Fruit fly (Drosophila melanogaster) whole organism, embryonic: ENCODE measurements around the gene CG31807.
A peak's percentile ranks its signal among the peaks of the same experiment; 100 is the strongest.

Experiments used
- Atf6 ChIP-seq: fragments of 200-800 bp; sonication (Bioruptor generic); IDR thresholded peaks from 2 replicates; pipeline ENCODE4 v1.3.6; 2022; ENCODE audit warnings: missing biosample characterization, missing genetic modification characterization
- Bteb2 ChIP-seq: fragments of 200-800 bp; sonication (Bioruptor generic); optimal IDR thresholded peaks from 2 replicates; lab custom pipeline; 2016; ENCODE audit warnings: missing biosample characterization, missing genetic modification characterization
- CG11504 ChIP-seq: fragments of 200-800 bp; sonication (Bioruptor generic); optimal IDR thresholded peaks from 3 replicates; lab custom pipeline; 2019; ENCODE audit warnings: missing biosample characterization, mild to moderate bottlenecking, missing genetic modification characterization, moderate library complexity
- CG12071 ChIP-seq: fragments of 200-800 bp; sonication (Bioruptor generic); optimal IDR thresholded peaks from 3 replicates; lab custom pipeline; 2018; ENCODE audit warnings: missing biosample characterization, mild to moderate bottlenecking, missing genetic modification characterization
- CG15269 ChIP-seq: fragments of 200-800 bp; sonication (Bioruptor generic); optimal IDR thresholded peaks from 2 replicates; lab custom pipeline; 2018; ENCODE audit warnings: missing biosample characterization, mild to moderate bottlenecking, missing genetic modification characterization, moderate library complexity
- CG15601 ChIP-seq: fragments of 200-800 bp; sonication (Bioruptor generic); optimal IDR thresholded peaks from 3 replicates; lab custom pipeline; 2019; ENCODE audit warnings: missing biosample characterization, mild to moderate bottlenecking, missing genetic modification characterization, moderate library complexity
- CG1603 ChIP-seq: fragments of 200-800 bp; sonication (Bioruptor generic); optimal IDR thresholded peaks from 2 replicates; lab custom pipeline; 2019; ENCODE audit warnings: missing biosample characterization, mild to moderate bottlenecking, missing genetic modification characterization, moderate library complexity
- CG17361 ChIP-seq: fragments of 200-800 bp; sonication (Bioruptor generic); IDR thresholded peaks from 3 replicates; pipeline ENCODE4 v1.3.6; 2022; ENCODE audit warnings: missing biosample characterization, missing genetic modification characterization
- CG17568 ChIP-seq: fragments of 200-800 bp; sonication (Bioruptor generic); optimal IDR thresholded peaks from 2 replicates; lab custom pipeline; 2018; ENCODE audit warnings: missing biosample characterization, mild to moderate bottlenecking, missing genetic modification characterization, moderate library complexity
- CG2129 ChIP-seq: fragments of 200-800 bp; sonication (Bioruptor generic); IDR thresholded peaks from 2 replicates; pipeline ENCODE4 v1.3.6; 2022; ENCODE audit warnings: missing biosample characterization, missing genetic modification characterization; ENCODE audit not compliant: partially characterized antibody
- CG31365 ChIP-seq: fragments of 200-800 bp; sonication (Bioruptor generic); optimal IDR thresholded peaks from 2 replicates; lab custom pipeline; 2018; ENCODE audit warnings: missing biosample characterization, mild to moderate bottlenecking, missing genetic modification characterization
- CG31441 ChIP-seq: fragments of 200-800 bp; sonication (Bioruptor generic); IDR thresholded peaks from 2 replicates; pipeline ENCODE4 v1.3.6; 2022; ENCODE audit warnings: missing biosample characterization, missing genetic modification characterization
- CG3281 ChIP-seq: fragments of 200-800 bp; sonication (Bioruptor generic); optimal IDR thresholded peaks from 3 replicates; lab custom pipeline; 2017; ENCODE audit warnings: missing biosample characterization, mild to moderate bottlenecking, missing genetic modification characterization
- CG6813 ChIP-seq: fragments of 200-800 bp; sonication (Bioruptor generic); optimal IDR thresholded peaks from 2 replicates; lab custom pipeline; 2017; ENCODE audit warnings: missing biosample characterization, missing genetic modification characterization, mild to moderate bottlenecking, moderate library complexity, missing genetic modification reagents
- CG7372 ChIP-seq: fragments of 200-800 bp; sonication (Bioruptor generic); IDR thresholded peaks from 2 replicates; pipeline ENCODE4 v1.3.6; 2022; ENCODE audit warnings: missing biosample characterization, missing genetic modification characterization
- CG7987 ChIP-seq: fragments of 200-800 bp; sonication (Bioruptor generic); optimal IDR thresholded peaks from 2 replicates; lab custom pipeline; 2018; ENCODE audit warnings: missing biosample characterization, mild to moderate bottlenecking, missing genetic modification characterization, moderate library complexity
- CG8478 ChIP-seq: fragments of >200 bp; optimal IDR thresholded peaks from 2 replicates; lab custom pipeline; 2018
- CG8944 ChIP-seq: fragments of 200-800 bp; sonication (Bioruptor generic); optimal IDR thresholded peaks from 3 replicates; lab custom pipeline; 2016; ENCODE audit warnings: missing biosample characterization, missing genetic modification characterization
- CHES-1-like ChIP-seq: fragments of 200-800 bp; sonication (Bioruptor generic); optimal IDR thresholded peaks from 2 replicates; lab custom pipeline; 2016; ENCODE audit warnings: missing biosample characterization, missing genetic modification characterization
- CTCF ChIP-seq: fragments of 200-800 bp; sonication (Bioruptor generic); optimal IDR thresholded peaks from 2 replicates; lab custom pipeline; 2017; ENCODE audit warnings: missing biosample characterization, mild to moderate bottlenecking, missing genetic modification characterization, moderate library complexity
- Dll ChIP-seq: fragments of 200-800 bp; sonication (Bioruptor generic); IDR thresholded peaks from 4 replicates; pipeline ENCODE4 v1.3.6; 2022; ENCODE audit warnings: missing biosample characterization, missing genetic modification characterization; ENCODE audit not compliant: partially characterized antibody
- HLH4C ChIP-seq: fragments of 200-800 bp; sonication (Bioruptor generic); IDR thresholded peaks from 3 replicates; pipeline ENCODE4 v1.3.6; 2022; ENCODE audit warnings: missing biosample characterization, missing genetic modification characterization; ENCODE audit not compliant: partially characterized antibody
- Hey ChIP-seq: fragments of 200-800 bp; sonication (Bioruptor generic); optimal IDR thresholded peaks from 3 replicates; lab custom pipeline; 2018; ENCODE audit warnings: missing biosample characterization, mild to moderate bottlenecking, missing genetic modification characterization
- Hr3 ChIP-seq: fragments of 200-800 bp; sonication (Bioruptor generic); optimal IDR thresholded peaks from 3 replicates; lab custom pipeline; 2016; ENCODE audit warnings: missing biosample characterization, missing genetic modification characterization
- Pdp1 ChIP-seq, 2 experiments: fragments of 200-800 bp; sonication (Bioruptor generic); optimal IDR thresholded peaks; 3 replicates each; lab custom pipeline; 2016; ENCODE audit warnings: missing biosample characterization in 2 of 2, missing genetic modification characterization in 2 of 2, mild to moderate bottlenecking in 1 of 2, moderate library complexity in 1 of 2
- Rfx ChIP-seq: fragments of 200-800 bp; sonication (Bioruptor generic); IDR thresholded peaks from 2 replicates; pipeline ENCODE4 v1.3.6; 2022; ENCODE audit warnings: missing biosample characterization, missing genetic modification characterization
- Sry-δ ChIP-seq: fragments of 200-800 bp; sonication (Bioruptor generic); optimal IDR thresholded peaks from 2 replicates; lab custom pipeline; 2016; ENCODE audit warnings: missing biosample characterization, missing genetic modification characterization
- Tbp ChIP-seq: fragments of >200 bp; optimal IDR thresholded peaks from 2 replicates; lab custom pipeline; 2018; ENCODE audit warnings: missing biosample characterization, missing genetic modification characterization
- Usf ChIP-seq: fragments of 200-800 bp; sonication (Bioruptor generic); optimal IDR thresholded peaks from 2 replicates; lab custom pipeline; 2017; ENCODE audit warnings: missing genotype, missing biosample characterization, missing genetic modification characterization
- al ChIP-seq: fragments of 200-800 bp; sonication (Bioruptor generic); IDR thresholded peaks from 2 replicates; pipeline ENCODE4 v1.3.6; 2022; ENCODE audit warnings: missing biosample characterization, missing genetic modification characterization
- bab2 ChIP-seq: fragments of 200-800 bp; sonication (Bioruptor generic); optimal IDR thresholded peaks from 2 replicates; lab custom pipeline; 2016; ENCODE audit warnings: missing biosample characterization, missing genetic modification characterization
- corto ChIP-seq: fragments of 200-800 bp; sonication (Bioruptor generic); optimal IDR thresholded peaks from 2 replicates; lab custom pipeline; 2016; ENCODE audit warnings: missing biosample characterization, mild to moderate bottlenecking, missing genetic modification characterization, moderate library complexity
- crol ChIP-seq: fragments of 200-800 bp; sonication (Bioruptor generic); IDR thresholded peaks from 2 replicates; pipeline ENCODE4 v1.3.6; 2022; ENCODE audit warnings: missing biosample characterization, missing genetic modification characterization
- dati ChIP-seq: fragments of 200-800 bp; sonication (Bioruptor generic); IDR thresholded peaks from 2 replicates; pipeline ENCODE4 v1.3.6; 2022; ENCODE audit warnings: missing biosample characterization, missing genetic modification characterization
- emc ChIP-seq: fragments of 200-800 bp; sonication (Bioruptor generic); optimal IDR thresholded peaks from 2 replicates; lab custom pipeline; 2016; ENCODE audit warnings: missing biosample characterization, missing genetic modification characterization
- gsb-n ChIP-seq: fragments of 200-800 bp; sonication (Bioruptor generic); optimal IDR thresholded peaks from 3 replicates; lab custom pipeline; 2018; ENCODE audit warnings: missing biosample characterization, mild to moderate bottlenecking, missing genetic modification characterization
- gt ChIP-seq: fragments of 200-800 bp; sonication (Bioruptor generic); IDR thresholded peaks from 2 replicates; pipeline ENCODE4 v1.3.6; 2022; ENCODE audit warnings: missing biosample characterization, missing genetic modification characterization
- h ChIP-seq: fragments of >200 bp; optimal IDR thresholded peaks from 2 replicates; lab custom pipeline; 2017
- ham ChIP-seq: fragments of 200-800 bp; sonication (Bioruptor generic); IDR thresholded peaks from 2 replicates; pipeline ENCODE4 v1.3.6; 2022; ENCODE audit warnings: missing biosample characterization, missing genetic modification characterization
- lmd ChIP-seq: fragments of 200-800 bp; sonication (Bioruptor generic); IDR thresholded peaks from 2 replicates; pipeline ENCODE4 v1.3.6; 2022; ENCODE audit warnings: missing biosample characterization, missing genetic modification characterization
- nmo ChIP-seq: fragments of 200-800 bp; sonication (Bioruptor generic); optimal IDR thresholded peaks from 2 replicates; lab custom pipeline; 2018; ENCODE audit warnings: missing biosample characterization, mild to moderate bottlenecking, missing genetic modification characterization, moderate library complexity
- peb ChIP-seq: fragments of 200-800 bp; sonication (Bioruptor generic); IDR thresholded peaks from 2 replicates; pipeline ENCODE4 v1.3.6; 2022; ENCODE audit warnings: missing biosample characterization, missing genetic modification characterization
- shn ChIP-seq: fragments of 200-800 bp; sonication (Bioruptor generic); optimal IDR thresholded peaks from 3 replicates; lab custom pipeline; 2016; ENCODE audit warnings: missing biosample characterization, missing genetic modification characterization
- slou ChIP-seq: fragments of 200-800 bp; sonication (Bioruptor generic); optimal IDR thresholded peaks from 3 replicates; lab custom pipeline; 2016; ENCODE audit warnings: missing biosample characterization, missing genetic modification characterization
- tna ChIP-seq: fragments of 200-800 bp; sonication (Bioruptor generic); IDR thresholded peaks from 2 replicates; pipeline ENCODE4 v1.3.6; 2022; ENCODE audit warnings: missing biosample characterization, missing genetic modification characterization; ENCODE audit not compliant: partially characterized antibody
- tup ChIP-seq: fragments of 200-800 bp; sonication (Bioruptor generic); optimal IDR thresholded peaks from 2 replicates; lab custom pipeline; 2016; ENCODE audit warnings: missing biosample characterization, mild to moderate bottlenecking, missing genetic modification characterization, moderate library complexity
- tx ChIP-seq: fragments of 200-800 bp; sonication (Bioruptor generic); optimal IDR thresholded peaks from 2 replicates; lab custom pipeline; 2016; ENCODE audit warnings: missing biosample characterization, missing genetic modification characterization
- zen ChIP-seq: fragments of 200-800 bp; sonication (Bioruptor generic); optimal IDR thresholded peaks from 3 replicates; lab custom pipeline; 2018; ENCODE audit warnings: missing biosample characterization, mild to moderate bottlenecking, missing genetic modification characterization, moderate library complexity
- zfh2 ChIP-seq: fragments of 200-800 bp; sonication (Bioruptor generic); optimal IDR thresholded peaks from 2 replicates; lab custom pipeline; 2016; ENCODE audit warnings: missing biosample characterization, missing genetic modification characterization

CG31807 gene

dm6 chr2L:16720707-16721700, 37.2 kb upstream of the CG31807 start (continued):
- TF ChIP-seq corto (peak; percentile 94), gsb-n (tag; lab: Kevin White, UChicago) (peak; percentile 88), tx (GFP tag; lab: Kevin White, UChicago) (peak; percentile 55), CG6813 (GFP tag; lab: Kevin White, UChicago) (peak; percentile 83), dati (GFP tag; lab: Robert Waterston, UW) (peak; percentile 91), Rfx (peak; percentile 94), CHES-1-like (GFP tag; lab: Kevin White, UChicago) (peak; percentile 32), CG31365 (tag; lab: Kevin White, UChicago) (peak; percentile 46), CG31441 (GFP tag; lab: Robert Waterston, UW) (peak; percentile 94), bab2 (GFP tag; lab: Kevin White, UChicago) (peak; percentile 78), Bteb2 (GFP tag; lab: Kevin White, UChicago) (peak; percentile 75), Pdp1 (GFP tag; optimal IDR thresholded peaks at IDR 0.05; lab: Kevin White, UChicago) (peak; percentile 79 to 87), HLH4C (0 out of 3 replicates have a peak, but pooled peaks have one; percentile 17), slou (GFP tag; lab: Kevin White, UChicago) (peak; percentile 87), CG7987 (GFP tag; lab: Kevin White, UChicago) (peak; percentile 90), nmo (GFP tag; lab: Kevin White, UChicago) (peak; percentile 95), CG17361 (GFP tag; lab: Robert Waterston, UW) (peak; percentile 96), CG8478 (no peak), crol (peak; percentile 31), CG7372 (GFP tag; lab: Robert Waterston, UW) (peak; percentile 85), ham (no peak; the same call in 1 of the 2 replicates), Sry-δ (peak; percentile 35), CG2129 (no peak), peb (GFP tag; lab: Robert Waterston, UW) (peak; percentile 90), CG1603 (peak; percentile 69), al (peak; percentile 81), CG12071 (GFP tag; lab: Kevin White, UChicago) (peak; percentile 76), h (lab: Kevin White, UChicago) (no peak), Hey (tag; lab: Kevin White, UChicago) (no peak), lmd (peak; percentile 90), tup (GFP tag; lab: Kevin White, UChicago) (peak; percentile 62), CTCF (GFP tag; lab: Kevin White, UChicago) (peak; percentile 57), Atf6 (GFP tag; lab: Robert Waterston, UW) (peak; percentile 93), Usf (GFP tag; lab: Kevin White, UChicago) (peak; percentile 36), Hr3 (GFP tag; lab: Kevin White, UChicago) (peak; percentile 77), shn (GFP tag; lab: Kevin White, UChicago) (peak; percentile 67), Dll (GFP tag; lab: Robert Waterston, UW) (no peak), CG15601 (tag; lab: Kevin White, UChicago) (peak; percentile 93), gt (peak; percentile 88), zen (tag; lab: Kevin White, UChicago) (peak; percentile 97), zfh2 (peak; percentile 39), CG11504 (tag; lab: Kevin White, UChicago) (peak; percentile 89), tna (GFP tag; lab: Robert Waterston, UW) (peak; percentile 10; the same call in 1 of the 2 replicates), CG3281 (GFP tag; lab: Kevin White, UChicago) (peak; percentile 88), emc (GFP tag; lab: Kevin White, UChicago) (no peak), CG8944 (GFP tag; lab: Kevin White, UChicago) (peak; percentile 52), Tbp (GFP tag; lab: Kevin White, UChicago) (no peak), CG17568 (GFP tag; lab: Kevin White, UChicago) (peak; percentile 81), CG15269 (tag; lab: Kevin White, UChicago) (peak; percentile 93)
